In the genomic region with DNA sequence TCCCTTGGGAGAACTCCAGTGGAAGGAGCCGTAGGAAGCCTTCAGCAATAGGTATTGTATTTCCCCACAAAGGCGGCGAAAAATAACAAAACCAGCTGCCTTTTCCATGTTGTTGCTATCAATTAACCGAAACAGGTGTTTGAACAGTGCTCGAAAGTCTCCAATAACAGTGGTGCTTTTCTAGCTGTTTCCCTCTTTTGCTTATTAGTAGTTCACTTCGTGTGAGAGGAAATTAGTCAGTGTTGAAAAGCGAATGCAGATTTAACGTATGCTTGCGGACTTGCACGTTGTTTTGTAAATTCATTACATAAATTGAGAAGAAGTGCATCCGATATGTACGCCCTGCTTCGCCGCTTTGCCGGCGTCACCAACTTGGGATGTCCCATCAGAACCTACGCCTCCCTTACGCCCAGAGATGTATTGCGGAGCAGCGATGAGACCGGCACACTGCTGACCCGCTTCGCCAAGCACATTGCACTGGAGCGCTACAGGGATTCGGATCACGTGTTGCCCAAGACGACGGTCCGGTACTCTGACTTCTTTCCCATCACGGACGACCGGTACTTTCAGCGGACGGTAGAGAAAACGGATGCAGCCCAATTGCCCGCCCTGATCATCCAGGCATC, we compare ENCODE assay signal across 5 fruit fly cellular contexts.
TF ChIP-seq lines count a peak whose summit lies in the region.

A gene (minus strand): TSS at position 160 of the 626 bp plus-strand sequence.
A gene (plus strand): TSS at position 233 of the 626 bp plus-strand sequence.

TF ChIP-seq in whole organism, adult, 20 proteins besides CTCF, POLR2A, EP300 and RAD21 (continued from another document):
- TF ChIP-seq Mnt (GFP tag; optimal IDR thresholded peaks at IDR 0.05; lab: Kevin White, UChicago): peak; percentile 84
- peak; percentile 83 for TF ChIP-seq CG1620 (GFP tag; optimal IDR thresholded peaks at IDR 0.05; lab: Kevin White, UChicago)
- peak; percentile 84 for TF ChIP-seq Crg-1 (GFP tag; optimal IDR thresholded peaks at IDR 0.05; lab: Kevin White, UChicago)
- TF ChIP-seq cic (GFP tag; optimal IDR thresholded peaks at IDR 0.05; lab: Kevin White, UChicago): peak; percentile 39

TF ChIP-seq in whole organism, embryonic, 481 proteins besides CTCF, POLR2A, EP300 and RAD21 (continued from another document and continues in another):
- TF ChIP-seq Myb (GFP tag; optimal IDR thresholded peaks at IDR 0.05; lab: Kevin White, UChicago) (peak; percentile 80), Mad (GFP tag; optimal IDR thresholded peaks at IDR 0.05; lab: Kevin White, UChicago) (peak; percentile 14), dmrt99B (tag; optimal IDR thresholded peaks at IDR 0.05; lab: Kevin White, UChicago) (no peak), CG6654 (GFP tag; optimal IDR thresholded peaks at IDR 0.05; lab: Kevin White, UChicago) (no peak), luna (GFP tag; optimal IDR thresholded peaks at IDR 0.05; lab: Kevin White, UChicago) (no peak), sens (GFP tag; lab: Kevin White, UChicago) (peak; percentile 76), CG14710 (tag; optimal IDR thresholded peaks at IDR 0.05; lab: Kevin White, UChicago) (peak; percentile 37), CG14667 (GFP tag; IDR thresholded peaks at IDR 0.05; lab: Robert Waterston, UW) (no peak), CG14050 (GFP tag; IDR thresholded peaks at IDR 0.05; lab: Robert Waterston, UW) (no peak; the same call in 2 of the 3 replicates), bab2 (GFP tag; optimal IDR thresholded peaks at IDR 0.05; lab: Kevin White, UChicago) (peak; percentile 5), gcm2 (GFP tag; optimal IDR thresholded peaks at IDR 0.05; lab: Kevin White, UChicago) (no peak), CG4360 (GFP tag; IDR thresholded peaks at IDR 0.05; lab: Robert Waterston, UW) (peak; percentile 64), nmo (GFP tag; optimal IDR thresholded peaks at IDR 0.05; lab: Kevin White, UChicago) (peak; percentile 20), phol (tag; optimal IDR thresholded peaks at IDR 0.05; lab: Kevin White, UChicago) (peak; percentile 39), zfh2 (GFP tag; optimal IDR thresholded peaks at IDR 0.05; lab: Kevin White, UChicago) (peak; percentile 77), CG33213 (GFP tag; optimal IDR thresholded peaks at IDR 0.05; lab: Kevin White, UChicago) (peak; percentile 64), CG8478 (optimal IDR thresholded peaks at IDR 0.05; lab: Kevin White, UChicago) (no peak), CG30431 (GFP tag; optimal IDR thresholded peaks at IDR 0.05; lab: Kevin White, UChicago) (no peak), fru (optimal IDR thresholded peaks at IDR 0.05; lab: Kevin White, UChicago) (no peak), CG9932 (GFP tag; IDR thresholded peaks at IDR 0.05; lab: Robert Waterston, UW) (peak; percentile 85), tap (tag; optimal IDR thresholded peaks at IDR 0.05; lab: Kevin White, UChicago) (no peak), Sry-β (GFP tag; optimal IDR thresholded peaks at IDR 0.05; lab: Kevin White, UChicago) (peak; percentile 93), CG1792 (GFP tag; optimal IDR thresholded peaks at IDR 0.05; lab: Kevin White, UChicago) (no peak), Deaf1 (tag; optimal IDR thresholded peaks at IDR 0.05; lab: Kevin White, UChicago) (no peak), CG15514 (GFP tag; optimal IDR thresholded peaks at IDR 0.05; lab: Kevin White, UChicago) (peak; percentile 97), MESR4 (GFP tag; optimal IDR thresholded peaks at IDR 0.05; lab: Kevin White, UChicago) (peak; percentile 68), Ets97D (GFP tag; optimal IDR thresholded peaks at IDR 0.05; lab: Kevin White, UChicago) (peak; percentile 51), Side (GFP tag; optimal IDR thresholded peaks at IDR 0.05; lab: Kevin White, UChicago) (peak; percentile 27), D19A (tag; optimal IDR thresholded peaks at IDR 0.05; lab: Kevin White, UChicago) (no peak), CG31441 (GFP tag; IDR thresholded peaks at IDR 0.05; lab: Robert Waterston, UW) (no peak), crp (GFP tag; optimal IDR thresholded peaks at IDR 0.05; lab: Kevin White, UChicago) (peak in 1 of 2 experiments; percentile 87)

TF ChIP-seq in whole organism, prepupa, 60 proteins besides CTCF, POLR2A, EP300 and RAD21 (continued from another document and continues in another):
- TF ChIP-seq Hr38 (GFP tag; optimal IDR thresholded peaks at IDR 0.05; lab: Kevin White, UChicago) (no peak), CG11762 (GFP tag; optimal IDR thresholded peaks at IDR 0.05; lab: Kevin White, UChicago; ENCODE audit: insufficient read depth) (peak; percentile 29), CG6276 (GFP tag; optimal IDR thresholded peaks at IDR 0.05; lab: Kevin White, UChicago) (no peak), CG10631 (GFP tag; optimal IDR thresholded peaks at IDR 0.05; lab: Kevin White, UChicago) (no peak), fkh (GFP tag; optimal IDR thresholded peaks at IDR 0.05; lab: Kevin White, UChicago) (no peak), fd59A (GFP tag; optimal IDR thresholded peaks at IDR 0.05; lab: Kevin White, UChicago) (peak; percentile 19), CG3032 (tag; optimal IDR thresholded peaks at IDR 0.05; lab: Kevin White, UChicago) (no peak), dac (GFP tag; optimal IDR thresholded peaks at IDR 0.05; lab: Kevin White, UChicago) (no peak), OdsH (GFP tag; optimal IDR thresholded peaks at IDR 0.05; lab: Kevin White, UChicago) (no peak), Sox14 (GFP tag; optimal IDR thresholded peaks at IDR 0.05; lab: Kevin White, UChicago) (peak; percentile 2), CG8632 (GFP tag; optimal IDR thresholded peaks at IDR 0.05; lab: Kevin White, UChicago) (no peak), Eip93F (GFP tag; optimal IDR thresholded peaks at IDR 0.05; lab: Kevin White, UChicago) (no peak), CG15336 (GFP tag; IDR thresholded peaks at IDR 0.05; lab: Robert Waterston, UW) (no peak), CG4318 (GFP tag; optimal IDR thresholded peaks at IDR 0.05; lab: Kevin White, UChicago) (no peak), Blimp-1 (GFP tag; optimal IDR thresholded peaks at IDR 0.05; lab: Kevin White, UChicago) (no peak), CG31627 (GFP tag; optimal IDR thresholded peaks at IDR 0.05; lab: Kevin White, UChicago) (peak; percentile 35), Lpt (GFP tag; optimal IDR thresholded peaks at IDR 0.05; lab: Kevin White, UChicago) (no peak), CG1621 (tag; optimal IDR thresholded peaks at IDR 0.05; lab: Kevin White, UChicago) (no peak), CG7368 (GFP tag; optimal IDR thresholded peaks at IDR 0.05; lab: Kevin White, UChicago) (peak; percentile 18), Ets21C (GFP tag; optimal IDR thresholded peaks at IDR 0.05; lab: Kevin White, UChicago) (no peak), ss (GFP tag; optimal IDR thresholded peaks at IDR 0.05; lab: Kevin White, UChicago) (no peak), vri (GFP tag; optimal IDR thresholded peaks at IDR 0.05; lab: Kevin White, UChicago) (peak; percentile 59), pdm3 (GFP tag; optimal IDR thresholded peaks at IDR 0.05; lab: Kevin White, UChicago) (no peak), CG8119 (GFP tag; IDR thresholded peaks at IDR 0.05; lab: Robert Waterston, UW) (no peak), Sox15 (GFP tag; optimal IDR thresholded peaks at IDR 0.05; lab: Kevin White, UChicago) (no peak), Hr4 (GFP tag; optimal IDR thresholded peaks at IDR 0.05; lab: Kevin White, UChicago) (no peak), achi (GFP tag; optimal IDR thresholded peaks at IDR 0.05; lab: Kevin White, UChicago) (no peak), CG34406 (GFP tag; optimal IDR thresholded peaks at IDR 0.05; lab: Kevin White, UChicago) (no peak), CG32006 (GFP tag; optimal IDR thresholded peaks at IDR 0.05; lab: Kevin White, UChicago) (no peak), CG9139 (GFP tag; optimal IDR thresholded peaks at IDR 0.05; lab: Kevin White, UChicago) (no peak), esn (GFP tag; optimal IDR thresholded peaks at IDR 0.05; lab: Kevin White, UChicago) (peak; percentile 58), dsx (GFP tag; optimal IDR thresholded peaks at IDR 0.05; lab: Kevin White, UChicago; ENCODE audit: poor library complexity, severe bottlenecking) (no peak)

TF ChIP-seq in whole organism, pupa, 21 proteins besides CTCF, POLR2A, EP300 and RAD21 (continued from another document):
- TF ChIP-seq D1 (tag; optimal IDR thresholded peaks at IDR 0.05; lab: Kevin White, UChicago) (no peak), Pif1A (GFP tag; optimal IDR thresholded peaks at IDR 0.05; lab: Kevin White, UChicago) (no peak)
TF ChIP-seq in whole organism, pupa: peak in this region for 6.

TF ChIP-seq in whole organism, wandering third instar larva, 38 proteins besides CTCF, POLR2A, EP300 and RAD21 (continued from another document):
- TF ChIP-seq jim (GFP tag; optimal IDR thresholded peaks at IDR 0.05; lab: Kevin White, UChicago) (no peak), Vsx2 (GFP tag; optimal IDR thresholded peaks at IDR 0.05; lab: Kevin White, UChicago; ENCODE audit: partially characterized antibody) (no peak), pan (optimal IDR thresholded peaks at IDR 0.05; lab: Kevin White, UChicago) (no peak), Myc (optimal IDR thresholded peaks at IDR 0.05; lab: Kevin White, UChicago) (peak; percentile 89), OdsH (GFP tag; optimal IDR thresholded peaks at IDR 0.05; lab: Kevin White, UChicago) (peak; percentile 52), dl (GFP tag; optimal IDR thresholded peaks at IDR 0.05; lab: Kevin White, UChicago; ENCODE audit: insufficient read depth in 1 of 2, partially characterized antibody in 2 of 2) (no peak), psq (GFP tag; optimal IDR thresholded peaks at IDR 0.05; lab: Kevin White, UChicago) (peak; percentile 23), rgr (GFP tag; optimal IDR thresholded peaks at IDR 0.05; lab: Kevin White, UChicago) (peak; percentile 78)
